Worm (Caenorhabditis elegans): ENCODE measurements around the gene K01D12.1.
"Not testable (repeated sequence)": the region's sequence is repeated elsewhere in the genome, so short reads cannot be mapped to it uniquely, and the experiment has no call there.

K01D12.1 gene

DNA sequence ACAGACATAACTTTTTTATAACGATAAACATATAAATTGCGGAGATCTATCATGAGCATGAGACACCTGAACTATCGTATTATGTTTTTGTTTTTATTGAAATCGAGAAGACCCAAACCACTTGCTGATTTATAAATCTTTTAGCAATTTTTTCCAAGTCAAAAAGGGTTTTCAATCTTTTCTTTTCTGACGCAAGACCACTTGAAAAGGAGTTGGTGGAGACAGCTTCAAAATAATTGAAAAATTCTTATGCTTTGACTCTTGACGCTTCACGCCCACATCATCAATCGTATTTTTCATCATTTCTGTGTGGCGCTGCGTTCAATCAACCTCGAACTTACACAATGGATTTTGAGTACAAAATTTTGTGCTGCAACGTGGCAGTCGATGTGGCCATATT lies 6.0 kb upstream of the K01D12.1 start, which contains the start of gene F23H12.7:
Gene F23H12.7 (plus strand): TSS at position 301 of the 400 bp plus-strand sequence.
- TF ChIP-seq klf-2 (GFP tag; conservative IDR thresholded peaks at IDR 0.05) (no peak), T22C8.4 (GFP tag; IDR thresholded peaks at IDR 0.05) (no peak), tab-1 (GFP tag; IDR thresholded peaks at IDR 0.05) (no peak), cog-1 (tag; optimal IDR thresholded peaks at IDR 0.05) (no peak), ref-1 (GFP tag; conservative IDR thresholded peaks at IDR 0.05) (no peak), flt-1 (GFP tag; IDR thresholded peaks at IDR 0.05) (no peak), ztf-23 (GFP tag; IDR thresholded peaks at IDR 0.05) (no peak), ztf-29 (GFP tag; IDR thresholded peaks at IDR 0.05) (no peak), med-1 (GFP tag; optimal IDR thresholded peaks at IDR 0.05; ENCODE audit: insufficient read depth) (no peak)

DNA sequence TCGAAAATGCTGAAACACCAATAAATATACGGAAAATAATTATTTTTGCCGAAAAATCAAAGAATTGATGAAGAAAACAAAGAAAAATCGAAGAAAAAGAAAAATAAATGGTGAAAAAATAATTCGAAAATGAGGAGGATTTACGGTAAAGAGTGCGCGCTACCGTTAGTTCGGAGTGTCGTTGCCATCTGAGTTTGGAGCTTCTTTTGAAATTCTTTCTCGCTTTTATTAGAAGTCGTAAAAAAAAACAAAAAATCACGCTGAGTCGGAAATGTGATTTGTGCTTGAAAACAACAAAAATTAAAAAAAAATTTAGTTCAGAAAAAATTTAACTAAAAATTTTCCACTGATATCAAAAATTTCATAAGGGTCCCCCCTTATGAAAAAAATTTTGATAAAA lies 3.1 kb upstream of the K01D12.1 start, which contains the start of gene F23H12.10:
Gene F23H12.10 (minus strand): TSS at position 12 of the 400 bp plus-strand sequence.
- TF ChIP-seq ref-1 (GFP tag; conservative IDR thresholded peaks at IDR 0.05); ztf-29 (GFP tag; IDR thresholded peaks at IDR 0.05); med-1 (GFP tag; optimal IDR thresholded peaks at IDR 0.05; ENCODE audit: insufficient read depth): not testable (repeated sequence)

DNA sequence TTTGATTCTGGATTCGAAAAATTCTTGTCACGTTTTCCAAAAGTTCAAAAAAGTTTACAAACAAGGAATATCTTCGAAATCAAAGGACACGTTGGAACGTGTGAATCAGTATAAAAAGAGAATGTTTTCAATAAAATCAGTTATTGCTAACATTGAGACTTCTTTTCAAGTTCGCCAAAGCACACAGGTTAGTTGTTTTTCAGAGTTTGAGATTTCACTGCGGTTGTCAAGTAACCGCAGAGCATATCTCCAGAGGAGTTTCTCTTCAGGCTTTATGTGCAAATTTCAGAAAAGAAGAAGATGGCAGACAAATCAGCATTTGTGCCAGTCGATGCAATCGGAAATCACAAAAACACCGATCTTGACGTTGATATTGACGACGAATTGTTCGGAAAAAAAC lies 8.8 kb downstream of the K01D12.1 start, which contains the start of gene K01D12.15:
Gene K01D12.15 (plus strand): TSS at position 301 of the 400 bp plus-strand sequence.
- TF ChIP-seq cog-1 (tag; optimal IDR thresholded peaks at IDR 0.05), result no peak
- TF ChIP-seq flt-1 (GFP tag; IDR thresholded peaks at IDR 0.05), result no peak
- TF ChIP-seq med-1 (GFP tag; optimal IDR thresholded peaks at IDR 0.05; ENCODE audit: insufficient read depth), result no peak
- no peak for TF ChIP-seq T22C8.4 (GFP tag; IDR thresholded peaks at IDR 0.05)
- no peak for TF ChIP-seq ref-1 (GFP tag; conservative IDR thresholded peaks at IDR 0.05)
- TF ChIP-seq klf-2 (GFP tag; conservative IDR thresholded peaks at IDR 0.05), result no peak
- no peak for TF ChIP-seq ztf-29 (GFP tag; IDR thresholded peaks at IDR 0.05)
- no peak for TF ChIP-seq ztf-23 (GFP tag; IDR thresholded peaks at IDR 0.05)
- TF ChIP-seq tab-1 (GFP tag; IDR thresholded peaks at IDR 0.05), result no peak

DNA sequence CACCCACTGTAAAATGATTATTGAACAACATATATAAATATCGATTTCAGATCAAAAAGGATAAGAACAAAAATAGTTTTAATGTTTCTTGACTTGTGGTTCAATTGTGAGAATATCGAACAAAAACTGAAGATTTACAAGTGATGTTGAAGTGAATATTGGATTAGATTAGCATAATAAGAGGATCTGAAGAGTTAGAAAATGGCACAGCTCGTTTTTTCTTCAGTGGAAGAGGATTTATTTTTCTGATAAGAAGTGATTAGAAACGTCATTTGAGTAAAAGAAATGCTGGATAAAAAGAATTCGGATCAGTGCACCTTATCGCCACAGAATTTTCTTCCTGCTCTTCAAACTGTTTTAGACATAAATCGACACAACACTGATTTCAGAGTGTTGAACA lies 18.3 kb downstream of the K01D12.1 start, which contains the start of gene twk-14:
Gene twk-14 (minus strand): TSS at position 8 of the 400 bp plus-strand sequence.
- no peak for TF ChIP-seq ztf-29 (GFP tag; IDR thresholded peaks at IDR 0.05)
- TF ChIP-seq med-1 (GFP tag; optimal IDR thresholded peaks at IDR 0.05; ENCODE audit: insufficient read depth), result no peak
- TF ChIP-seq cog-1 (tag; optimal IDR thresholded peaks at IDR 0.05), result no peak
- TF ChIP-seq klf-2 (GFP tag; conservative IDR thresholded peaks at IDR 0.05), result no peak
- no peak for TF ChIP-seq tab-1 (GFP tag; IDR thresholded peaks at IDR 0.05)
- TF ChIP-seq ref-1 (GFP tag; conservative IDR thresholded peaks at IDR 0.05), result no peak
- TF ChIP-seq ztf-23 (GFP tag; IDR thresholded peaks at IDR 0.05), result no peak
- no peak for TF ChIP-seq flt-1 (GFP tag; IDR thresholded peaks at IDR 0.05)
- TF ChIP-seq T22C8.4 (GFP tag; IDR thresholded peaks at IDR 0.05), result no peak

DNA sequence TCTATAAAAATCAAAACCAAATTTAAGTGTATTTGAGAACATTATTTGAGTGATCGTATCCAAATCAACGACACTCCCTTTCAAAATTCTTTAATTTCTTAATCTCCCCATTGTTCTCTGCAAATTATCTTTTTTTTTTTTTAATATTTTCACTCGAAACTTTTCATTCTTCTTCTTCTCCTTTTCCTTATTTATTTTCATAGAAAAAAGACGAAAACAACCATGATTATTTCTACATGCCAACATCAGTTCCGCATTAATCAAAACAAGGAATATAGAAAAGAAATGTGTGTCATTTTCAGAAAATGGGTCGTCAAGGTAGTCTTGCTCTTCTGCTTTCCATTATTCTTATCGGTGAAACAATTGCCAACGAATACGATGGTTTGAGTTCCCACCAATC lies 20.2 kb downstream of the K01D12.1 start, which contains the start of gene K01D12.5:
Gene K01D12.5 (plus strand): TSS at position 301 of the 400 bp plus-strand sequence.
- TF ChIP-seq tab-1 (GFP tag; IDR thresholded peaks at IDR 0.05) (no peak), klf-2 (GFP tag; conservative IDR thresholded peaks at IDR 0.05) (no peak), T22C8.4 (GFP tag; IDR thresholded peaks at IDR 0.05) (no peak), ref-1 (GFP tag; conservative IDR thresholded peaks at IDR 0.05) (no peak), ztf-29 (GFP tag; IDR thresholded peaks at IDR 0.05) (no peak), cog-1 (tag; optimal IDR thresholded peaks at IDR 0.05) (no peak), flt-1 (GFP tag; IDR thresholded peaks at IDR 0.05) (no peak), ztf-23 (GFP tag; IDR thresholded peaks at IDR 0.05) (no peak), med-1 (GFP tag; optimal IDR thresholded peaks at IDR 0.05; ENCODE audit: insufficient read depth) (no peak)

DNA sequence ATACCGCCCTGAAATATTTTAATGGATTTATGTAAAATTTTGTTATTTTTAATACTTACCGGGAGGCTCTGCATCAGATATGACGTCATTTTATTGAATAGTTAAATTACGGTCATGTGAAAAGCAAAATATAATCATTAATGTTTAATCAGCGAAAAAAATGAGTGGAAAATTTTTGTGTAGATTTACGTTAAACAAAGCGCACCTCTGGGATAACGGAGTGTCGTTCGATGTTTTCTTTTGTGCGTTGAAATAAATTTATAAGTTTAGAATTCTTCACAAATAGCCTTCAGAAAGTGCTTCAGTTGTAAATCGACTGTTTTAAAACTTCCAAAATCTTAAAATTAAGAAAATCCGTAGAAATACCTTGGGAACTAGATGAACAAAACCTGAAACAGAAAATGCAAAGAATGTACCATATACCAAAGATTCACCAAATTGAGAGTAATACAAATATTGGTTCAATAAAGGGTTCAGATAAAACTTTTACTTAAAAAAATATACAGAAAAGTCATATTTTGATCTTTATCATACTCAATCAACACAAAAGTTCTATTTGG lies 23.4 kb downstream of the K01D12.1 start, which contains the start of the genes K01D12.20 and miga-1:
Gene K01D12.20 (minus strand): TSS at position 138 of the 560 bp plus-strand sequence.
Gene miga-1 (minus strand): TSS at position 183 of the 560 bp plus-strand sequence.
- TF ChIP-seq ref-1 (GFP tag; conservative IDR thresholded peaks at IDR 0.05), result no peak
- no peak for TF ChIP-seq med-1 (GFP tag; optimal IDR thresholded peaks at IDR 0.05; ENCODE audit: insufficient read depth)
- TF ChIP-seq ztf-23 (GFP tag; IDR thresholded peaks at IDR 0.05), result no peak
- no peak for TF ChIP-seq tab-1 (GFP tag; IDR thresholded peaks at IDR 0.05)
- no peak for TF ChIP-seq cog-1 (tag; optimal IDR thresholded peaks at IDR 0.05)
- TF ChIP-seq klf-2 (GFP tag; conservative IDR thresholded peaks at IDR 0.05), result no peak
- no peak for TF ChIP-seq flt-1 (GFP tag; IDR thresholded peaks at IDR 0.05)
- no peak for TF ChIP-seq T22C8.4 (GFP tag; IDR thresholded peaks at IDR 0.05)

DNA sequence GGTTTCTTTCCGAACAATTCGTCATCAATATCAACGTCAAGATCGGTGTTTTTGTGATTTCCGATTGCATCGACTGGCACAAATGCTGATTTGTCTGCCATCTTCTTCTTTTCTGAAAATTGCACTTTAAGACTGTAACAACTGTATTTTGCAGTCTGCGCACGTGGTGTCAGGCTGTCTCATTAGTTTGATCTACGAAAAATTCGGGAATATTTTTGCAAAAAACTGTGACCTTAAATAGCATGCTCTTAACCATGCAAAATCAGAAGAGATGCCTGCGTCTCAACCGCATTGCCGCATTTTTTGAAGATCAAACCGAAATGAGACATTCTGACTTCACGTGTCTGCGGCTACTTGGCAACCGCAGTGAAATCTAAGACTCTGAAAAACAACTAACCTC lies 24.0 kb downstream of the K01D12.1 start, which contains the start of gene K01D12.7:
Gene K01D12.7 (minus strand): TSS at position 101 of the 400 bp plus-strand sequence.
- no peak for TF ChIP-seq ztf-23 (GFP tag; IDR thresholded peaks at IDR 0.05)

DNA sequence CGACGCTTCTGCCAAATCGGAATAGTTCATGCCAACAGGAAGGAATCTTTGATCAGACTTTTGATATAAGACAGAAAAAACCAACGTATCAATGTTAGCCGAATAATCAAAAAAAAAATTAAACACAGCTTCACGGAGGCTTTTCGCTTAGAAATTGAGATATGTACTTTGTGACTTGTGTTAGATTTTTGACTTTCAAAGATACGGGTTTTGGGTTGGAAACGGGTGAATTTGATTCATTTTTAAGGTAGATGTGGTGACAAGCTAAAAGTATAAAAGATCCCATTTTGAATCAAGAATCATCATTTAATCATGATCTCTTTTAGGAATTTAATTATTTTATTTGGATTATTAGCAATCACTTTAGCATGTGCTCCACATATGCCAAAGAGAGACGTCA lies 25.0 kb downstream of the K01D12.1 start, which contains the start of gene K01D12.8:
Gene K01D12.8 (plus strand): TSS at position 301 of the 400 bp plus-strand sequence.
- TF ChIP-seq ztf-29 (GFP tag; IDR thresholded peaks at IDR 0.05) (no peak), flt-1 (GFP tag; IDR thresholded peaks at IDR 0.05) (no peak), ref-1 (GFP tag; conservative IDR thresholded peaks at IDR 0.05) (no peak), med-1 (GFP tag; optimal IDR thresholded peaks at IDR 0.05; ENCODE audit: insufficient read depth) (no peak), cog-1 (tag; optimal IDR thresholded peaks at IDR 0.05) (no peak), klf-2 (GFP tag; conservative IDR thresholded peaks at IDR 0.05) (no peak), tab-1 (GFP tag; IDR thresholded peaks at IDR 0.05) (no peak), T22C8.4 (GFP tag; IDR thresholded peaks at IDR 0.05) (no peak), ztf-23 (GFP tag; IDR thresholded peaks at IDR 0.05) (no peak)

DNA sequence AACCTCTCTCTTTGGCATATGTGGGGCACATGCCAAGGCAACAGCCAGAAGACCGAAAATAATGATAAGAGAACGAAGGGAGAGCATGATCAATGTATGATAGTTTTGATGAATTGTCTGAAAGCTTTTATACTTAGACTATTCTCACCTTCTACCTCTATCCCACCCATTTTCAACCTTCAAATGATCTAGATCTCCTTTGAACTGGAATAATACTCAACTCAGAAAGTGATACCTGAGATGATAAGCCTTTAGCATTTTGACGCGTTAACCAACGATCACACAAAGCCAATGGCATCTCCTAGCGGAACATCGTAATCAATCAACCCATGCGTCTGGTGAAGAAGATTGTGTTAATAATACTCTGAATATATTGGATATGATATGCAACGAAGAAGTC lies 27.2 kb downstream of the K01D12.1 start, which contains the start of gene K01D12.9:
Gene K01D12.9 (minus strand): TSS at position 101 of the 400 bp plus-strand sequence.
- no peak for TF ChIP-seq flt-1 (GFP tag; IDR thresholded peaks at IDR 0.05)

DNA sequence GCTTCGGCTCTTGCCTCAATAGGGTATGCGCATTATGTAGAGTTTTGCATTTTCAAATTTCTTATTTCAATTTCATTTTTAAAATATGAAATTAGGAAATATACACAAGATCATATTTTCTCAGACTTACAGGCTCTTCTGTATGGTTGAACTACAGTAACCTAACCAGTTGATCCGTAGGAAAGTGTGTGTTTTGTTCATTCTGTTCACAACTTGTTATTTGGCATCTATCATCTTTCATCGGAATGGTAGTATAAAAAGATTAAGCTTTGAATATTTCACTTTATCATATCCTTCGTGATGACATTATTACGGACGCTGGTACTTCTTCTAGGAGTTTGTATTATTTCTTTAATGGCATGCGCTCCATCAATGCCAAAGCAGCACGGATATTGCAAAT lies 28.6 kb downstream of the K01D12.1 start, which contains the start of gene K01D12.10:
Gene K01D12.10 (plus strand): TSS at position 301 of the 400 bp plus-strand sequence.
- TF ChIP-seq ztf-29 (GFP tag; IDR thresholded peaks at IDR 0.05), result no peak
- TF ChIP-seq ztf-23 (GFP tag; IDR thresholded peaks at IDR 0.05), result no peak
